Worm (Caenorhabditis elegans) whole organism, L3 larva: ENCODE data around the gene puf-5.
A peak's percentile ranks its signal among the peaks of the same experiment; 100 is the strongest.

Experiments
- ceh-16 ChIP-seq: sonication (generic microtip); optimal IDR thresholded peaks from 2 replicates; lab custom pipeline; 2017; ENCODE audit warnings: missing biosample characterization, missing genetic modification characterization
- egl-5 ChIP-seq: fragments of 150-350 bp; optimal IDR thresholded peaks from 2 replicates; lab custom pipeline; 2017; ENCODE audit warnings: missing biosample characterization, missing genetic modification reagents, missing genetic modification characterization, inconsistent platforms
- elt-2 ChIP-seq: sonication (generic microtip); optimal IDR thresholded peaks from 2 replicates; lab custom pipeline; 2016; ENCODE audit warnings: missing genetic modification reagents, mild to moderate bottlenecking, missing genetic modification characterization, missing compliant biosample characterization
- fos-1 ChIP-seq: fragments of 150-350 bp; optimal IDR thresholded peaks from 2 replicates; lab custom pipeline; 2014; ENCODE audit warnings: missing biosample characterization, missing genetic modification characterization
- jun-1 ChIP-seq: fragments of 150-350 bp; optimal IDR thresholded peaks from 2 replicates; lab custom pipeline; 2014; ENCODE audit warnings: missing biosample characterization, missing genetic modification reagents, missing genetic modification characterization
- nhr-11 ChIP-seq: fragments of 150-350 bp; optimal IDR thresholded peaks from 2 replicates; lab custom pipeline; 2014; ENCODE audit warnings: missing biosample characterization, missing genetic modification characterization
- nhr-12 ChIP-seq: fragments of 150-350 bp; optimal IDR thresholded peaks from 2 replicates; lab custom pipeline; 2014; ENCODE audit warnings: missing biosample characterization, missing genetic modification characterization
- nhr-76 ChIP-seq: fragments of 150-350 bp; sonication (generic microtip); optimal IDR thresholded peaks from 5 replicates; lab custom pipeline; 2014; ENCODE audit warnings: missing biosample characterization, missing genetic modification characterization
- pqm-1 ChIP-seq: fragments of 150-350 bp; optimal IDR thresholded peaks from 2 replicates; lab custom pipeline; 2017; ENCODE audit warnings: missing biosample characterization, missing genetic modification characterization, inconsistent platforms
- unc-62 ChIP-seq: fragments of 150-350 bp; sonication (generic microtip); optimal IDR thresholded peaks from 4 replicates; lab custom pipeline; 2014; ENCODE audit warnings: missing biosample characterization, missing genetic modification reagents, missing genetic modification characterization
- zag-1 ChIP-seq: fragments of 150-350 bp; optimal IDR thresholded peaks from 2 replicates; lab custom pipeline; 2014; ENCODE audit warnings: missing biosample characterization, missing genetic modification characterization
- ztf-11 ChIP-seq: fragments of 150-350 bp; optimal IDR thresholded peaks from 2 replicates; lab custom pipeline; 2014; ENCODE audit warnings: missing biosample characterization, missing genetic modification characterization

DNA sequence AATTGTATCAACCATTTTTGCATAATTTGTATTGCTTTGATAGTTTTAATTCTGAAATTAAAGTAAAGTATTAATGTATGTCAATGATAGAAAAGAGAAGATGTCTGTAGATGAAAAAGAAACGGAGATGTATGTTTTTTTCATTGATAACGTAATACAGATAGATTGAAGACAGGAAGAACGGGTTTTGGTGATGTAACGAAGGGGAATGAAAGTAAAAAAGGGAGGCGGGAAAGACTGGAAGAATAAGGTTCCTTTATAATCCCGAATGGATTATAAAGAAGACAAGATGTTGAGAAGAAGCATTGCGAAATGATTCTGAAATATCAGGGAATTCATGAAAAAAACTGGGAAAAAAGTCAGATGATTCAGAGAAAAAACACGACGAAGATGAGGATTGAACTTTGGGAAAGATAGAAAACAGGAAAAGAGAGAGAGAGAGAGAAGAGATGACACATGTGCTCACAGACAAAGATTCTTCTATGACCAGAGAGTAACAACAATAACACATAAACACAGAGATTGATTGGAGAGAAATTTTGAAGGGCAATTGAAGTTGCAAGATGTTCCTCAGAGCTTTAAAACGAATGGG is 9.8 kb downstream of the puf-5 start, which contains the start of gene F54C9.11:
- no peak for TF ChIP-seq unc-62 (GFP tag; lab: Kevin White, UChicago)
- TF ChIP-seq zag-1 (tag; lab: Kevin White, UChicago) = no peak
- TF ChIP-seq ceh-16 = no peak
- TF ChIP-seq nhr-12 (tag; lab: Kevin White, UChicago) = no peak
- no peak for TF ChIP-seq nhr-11 (tag; lab: Kevin White, UChicago)
- peak; percentile 42 for TF ChIP-seq egl-5 (tag; lab: Kevin White, UChicago)
- TF ChIP-seq fos-1 (tag; lab: Kevin White, UChicago) = no peak
- no peak for TF ChIP-seq jun-1 (tag; lab: Kevin White, UChicago)
- TF ChIP-seq elt-2 (tag; lab: Kevin White, UChicago) = no peak
- TF ChIP-seq pqm-1 (tag; lab: Kevin White, UChicago) = no peak
- no peak for TF ChIP-seq ztf-11 (tag; lab: Kevin White, UChicago)
- no peak for TF ChIP-seq nhr-76
